Worm (Caenorhabditis elegans) whole organism, dauer: ENCODE results near the gene dlc-2.
"Not testable (repeated sequence)": the region's sequence is repeated elsewhere in the genome, so short reads cannot be mapped to it uniquely, and the experiment has no call there.

ENCODE experiments used
- unc-62 ChIP-seq: sonication (generic microtip); optimal IDR thresholded peaks from 2 replicates; lab custom pipeline; 2017; ENCODE audit warnings: missing biosample characterization, missing genetic modification reagents, missing genetic modification characterization

Gene dlc-2

ce11 chrIV:12111477-12111876, at the start of gene dlc-2:
dlc-2 (minus strand) TSS chrIV:12111577.
- TF ChIP-seq unc-62, result no peak

DNA sequence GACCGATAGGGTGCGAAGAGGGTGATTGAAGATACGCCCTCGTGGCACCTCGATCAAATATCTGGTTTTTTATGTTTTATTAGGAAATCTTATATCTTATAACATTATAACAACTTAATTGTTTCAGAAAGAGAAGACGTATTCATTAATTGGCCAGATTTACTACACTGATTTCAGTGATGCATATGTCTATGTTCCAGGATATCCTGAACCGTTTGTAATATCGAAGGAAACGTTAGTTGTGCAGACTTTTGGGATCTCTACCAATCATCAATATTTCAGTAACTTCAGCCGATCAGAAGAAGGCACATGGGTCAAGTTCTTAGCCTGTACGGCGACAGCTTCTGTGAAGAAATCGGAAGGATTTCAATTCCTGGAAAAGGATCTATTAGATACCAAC, 49.0 kb upstream of the dlc-2 start:
- no peak for TF ChIP-seq unc-62

ce11 chrIV:12157915-12158314, 46.5 kb upstream of the dlc-2 start:
- TF ChIP-seq unc-62, result no peak

ce11 chrIV:12156642-12157233, 45.4 kb upstream of the dlc-2 start, which contains the start of gene eri-12:
eri-12 (plus strand) TSS chrIV:12156838.
- no peak for TF ChIP-seq unc-62

DNA sequence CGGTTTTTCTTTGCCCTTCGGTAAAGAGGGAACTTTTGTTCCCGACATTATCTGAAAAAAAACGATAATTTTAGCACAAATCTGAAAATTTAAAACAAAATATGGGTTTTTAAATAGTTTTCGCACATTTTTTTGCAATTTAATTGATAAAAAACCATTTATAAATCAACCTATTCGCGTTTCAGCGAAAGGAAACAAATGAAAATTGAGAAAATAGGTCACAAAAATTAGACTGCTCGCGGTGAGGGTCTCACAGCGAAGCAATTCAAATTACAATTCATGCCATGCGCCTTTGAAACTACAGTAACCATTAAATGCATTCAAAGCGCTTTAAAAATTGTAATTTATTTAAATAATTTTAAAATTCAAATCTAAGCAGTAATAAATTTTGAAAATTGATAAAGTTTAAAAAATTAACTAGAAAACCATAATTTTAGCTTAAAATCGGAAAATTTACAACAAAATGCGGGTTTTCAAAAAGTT, 42.9 kb upstream of the dlc-2 start, which contains the start of gene B0001.7:
Gene B0001.7 (minus strand): TSS at position 51 of the 483 bp plus-strand sequence.
- TF ChIP-seq unc-62, result no peak

DNA sequence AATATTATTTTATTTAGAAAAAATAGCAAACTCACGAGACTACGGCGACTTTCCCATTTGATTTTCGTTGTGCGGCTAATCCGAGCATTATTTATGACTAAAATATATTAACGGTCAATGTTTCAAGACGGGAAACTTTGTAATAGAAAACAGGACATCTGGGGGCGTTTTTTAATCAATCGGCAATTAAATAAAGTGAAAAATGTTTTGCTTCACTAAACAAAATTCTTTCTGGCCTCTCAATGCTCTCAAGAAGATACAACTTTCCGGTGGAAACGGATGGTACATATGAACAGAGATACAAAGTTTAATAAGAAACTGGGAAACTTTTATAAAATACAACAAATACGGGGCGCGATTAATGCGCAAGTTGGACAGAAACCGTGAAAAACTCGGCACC, 39.5 kb upstream of the dlc-2 start, which contains the start of gene B0001.2:
Gene B0001.2 (minus strand): TSS at position 101 of the 400 bp plus-strand sequence.
- TF ChIP-seq unc-62, result no peak

- no peak for TF ChIP-seq unc-62
These were observed 38.2 kb upstream of the dlc-2 start for ce11 chrIV:12149609-12150008.

DNA sequence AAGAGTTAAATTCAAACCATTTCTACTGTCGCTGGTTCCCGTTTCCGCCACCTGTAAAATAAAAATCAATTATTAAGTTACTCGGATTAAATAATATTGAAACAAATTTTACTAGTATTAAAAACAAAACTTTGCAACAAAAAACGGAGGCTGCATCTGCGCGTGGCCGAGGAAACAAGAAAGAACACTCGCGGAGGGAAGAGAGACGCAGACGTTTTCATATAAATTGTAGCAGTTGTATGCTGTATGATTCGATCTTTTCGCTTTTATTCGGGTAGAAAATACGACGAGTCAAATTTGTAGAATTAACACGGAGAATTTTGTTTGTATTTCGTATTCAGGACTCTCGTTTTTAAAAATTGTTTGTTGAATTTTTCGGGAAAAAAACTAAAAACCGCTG, 34.3 kb upstream of the dlc-2 start, which contains the start of gene B0001.3:
Gene B0001.3 (minus strand): TSS at position 55 of the 400 bp plus-strand sequence.
- TF ChIP-seq unc-62, result no peak

DNA sequence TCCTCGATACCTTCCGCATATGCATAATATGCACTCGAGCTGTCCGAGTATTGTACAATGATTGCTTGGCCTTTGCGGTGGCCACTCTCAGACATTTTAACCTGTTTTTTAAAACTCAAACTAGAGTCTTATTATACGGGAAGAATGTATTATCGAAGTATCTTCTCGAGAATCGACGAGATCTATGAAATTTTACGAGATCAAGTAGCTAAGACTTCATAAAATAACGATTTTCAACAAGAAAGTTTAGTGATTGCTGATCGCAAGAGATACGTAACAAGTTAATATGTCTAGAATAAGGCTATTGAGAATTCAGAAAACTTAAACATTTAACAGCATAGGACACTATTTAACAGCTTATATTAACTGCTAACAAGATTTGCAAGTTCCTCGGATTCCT, 31.9 kb upstream of the dlc-2 start, which contains the start of gene B0001.5:
Gene B0001.5 (minus strand): TSS at position 101 of the 400 bp plus-strand sequence.
- no peak for TF ChIP-seq unc-62

DNA sequence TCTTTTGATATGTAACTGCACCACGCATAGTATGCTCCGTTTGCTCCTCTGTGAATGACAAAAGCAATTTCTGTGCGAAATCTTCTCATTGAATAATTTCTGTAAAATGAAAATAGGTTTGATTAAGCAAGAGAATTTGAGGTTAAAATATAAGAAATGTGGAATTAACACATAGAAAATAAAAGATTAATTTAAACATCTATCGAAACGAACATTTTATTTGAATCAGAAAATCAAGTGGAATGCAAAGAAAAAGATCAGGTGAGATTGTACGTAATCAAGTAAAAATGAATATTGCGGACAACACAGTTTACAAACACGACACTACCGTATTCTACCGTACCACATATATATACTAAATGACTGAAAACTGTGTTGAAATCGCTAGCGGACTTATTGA, 29.6 kb upstream of the dlc-2 start, which contains the start of gene B0001.8:
Gene B0001.8 (minus strand): TSS at position 101 of the 400 bp plus-strand sequence.
- TF ChIP-seq unc-62, result no peak

- TF ChIP-seq unc-62, result not testable (repeated sequence)
These were observed 26.7 kb upstream of the dlc-2 start, which contains the start of gene B0001.4 for ce11 chrIV:12138093-12138492. B0001.4 (minus strand) TSS chrIV:12138193.

DNA sequence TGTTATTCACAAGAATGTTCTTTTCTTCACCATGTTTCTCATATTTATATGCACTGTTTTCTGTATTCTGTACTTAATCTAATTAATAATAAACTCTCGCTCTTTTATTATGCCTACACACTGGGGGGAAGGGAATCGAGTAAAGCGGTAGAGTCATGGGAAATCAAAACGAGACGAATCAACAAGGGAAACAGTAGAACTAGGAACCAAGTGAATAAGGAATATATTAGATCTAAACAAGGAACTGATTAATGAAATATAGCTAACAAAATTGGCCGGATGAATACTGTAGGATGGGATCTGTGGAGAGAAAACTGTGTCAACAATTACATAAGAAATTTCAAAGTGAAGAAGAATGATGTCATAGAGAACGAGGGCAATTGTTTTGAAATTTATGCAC, 23.6 kb upstream of the dlc-2 start:
- TF ChIP-seq unc-62, result no peak

- TF ChIP-seq unc-62, result no peak
These were observed 22.4 kb upstream of the dlc-2 start for ce11 chrIV:12133776-12134175.

DNA sequence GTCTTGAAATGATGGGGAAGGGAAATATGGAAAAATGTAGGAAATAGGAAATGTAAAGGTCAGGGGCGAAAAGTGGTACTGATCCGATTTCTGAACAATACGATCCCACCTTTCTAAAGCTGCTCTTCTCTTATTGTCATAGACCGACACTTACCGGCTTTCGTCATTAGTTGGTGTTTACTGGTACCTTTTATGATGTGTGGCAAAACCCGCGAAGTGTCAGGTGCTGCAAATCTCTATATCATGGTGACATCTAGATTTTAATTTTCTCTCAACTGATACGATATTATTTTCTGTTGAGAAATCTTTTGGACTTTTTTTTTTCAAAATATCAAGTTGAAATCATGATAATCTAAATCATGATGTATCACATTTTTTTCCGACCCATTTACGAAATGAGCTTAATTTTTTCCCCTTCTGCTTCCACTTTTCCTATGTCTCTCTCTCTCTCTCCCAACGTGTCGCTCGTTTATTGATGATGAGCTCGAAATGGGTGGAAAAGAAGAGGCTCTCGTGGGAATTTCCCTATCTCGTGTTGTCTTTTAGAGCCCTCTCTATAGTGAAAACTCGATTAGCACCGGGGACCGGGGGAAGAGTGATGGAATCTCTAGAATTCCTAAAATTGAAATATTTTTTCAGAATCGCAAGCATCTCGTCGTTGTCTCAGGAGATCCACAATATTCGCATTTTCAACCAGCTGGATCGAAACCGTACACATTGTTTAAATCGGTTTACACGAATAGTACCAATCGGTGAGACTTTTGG, 20.1 kb upstream of the dlc-2 start:
- no peak for TF ChIP-seq unc-62

- no peak for TF ChIP-seq unc-62
These were observed 17.8 kb upstream of the dlc-2 start, which contains the start of gene lin-24 for ce11 chrIV:12129204-12129603. lin-24 (plus strand) TSS chrIV:12129504.

- no peak for TF ChIP-seq unc-62
These were observed 17.3 kb upstream of the dlc-2 start for ce11 chrIV:12128708-12129107.

DNA sequence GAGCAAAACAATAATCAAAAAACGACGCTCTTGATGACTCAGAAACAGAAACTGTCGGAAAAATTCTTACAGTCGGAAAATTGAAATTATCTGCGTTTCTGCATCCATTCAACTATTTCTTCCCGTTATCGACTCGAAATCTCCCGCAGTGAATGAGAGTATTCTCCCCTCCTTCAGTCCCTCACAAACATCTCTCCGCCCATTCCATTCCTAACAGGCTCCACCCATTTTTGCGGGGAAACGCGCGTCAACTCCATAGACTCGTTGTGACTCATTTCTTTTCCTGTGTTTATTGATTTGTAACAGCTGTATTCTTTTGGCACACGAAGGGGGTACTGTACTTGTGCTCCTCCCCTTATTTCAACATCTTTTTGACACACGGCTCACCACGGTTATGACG, 16.5 kb upstream of the dlc-2 start:
- no peak for TF ChIP-seq unc-62
